Worm (Caenorhabditis elegans) whole organism, L4 larva: Measurements from ENCODE around the gene Y116A8C.24.
A peak's percentile ranks its signal among the peaks of the same experiment; 100 is the strongest.

Source experiments
- F37D6.2 ChIP-seq: sonication (generic microtip); optimal IDR thresholded peaks from 2 replicates; lab custom pipeline; 2016; ENCODE audit warnings: mild to moderate bottlenecking, missing genetic modification characterization, missing compliant biosample characterization
- F44E2.7 ChIP-seq: fragments of 200-800 bp; sonication (Bioruptor generic); IDR thresholded peaks from 2 replicates; pipeline ENCODE4 v2.1.2; 2022; ENCODE audit warnings: missing genetic modification characterization, missing compliant biosample characterization
- F49E8.2 ChIP-seq: sonication (generic microtip); optimal IDR thresholded peaks from 2 replicates; lab custom pipeline; 2016; ENCODE audit warnings: missing compliant biosample characterization, mild to moderate bottlenecking, missing genetic modification characterization, borderline replicate concordance
- T20F7.1 ChIP-seq: fragments of 200-800 bp; sonication (Bioruptor generic); optimal IDR thresholded peaks from 2 replicates; lab custom pipeline; 2018; ENCODE audit warnings: mild to moderate bottlenecking, missing genetic modification characterization, missing compliant biosample characterization
- Y48G9A.11 ChIP-seq: fragments of 200-800 bp; sonication (Bioruptor generic); IDR thresholded peaks from 2 replicates; pipeline ENCODE4 v1.3.6; 2022; ENCODE audit warnings: missing genetic modification reagents, missing genetic modification characterization, missing compliant biosample characterization
- ZK337.2 ChIP-seq: fragments of 200-800 bp; sonication (Bioruptor generic); IDR thresholded peaks from 2 replicates; pipeline ENCODE4 v1.3.6; 2022; ENCODE audit warnings: missing genetic modification reagents, missing genetic modification characterization, missing compliant biosample characterization
- ceh-20 ChIP-seq: fragments of 200-800 bp; sonication (Bioruptor generic); IDR thresholded peaks from 2 replicates; pipeline ENCODE4 v1.3.6; 2022; ENCODE audit warnings: missing genetic modification reagents, missing genetic modification characterization, missing compliant biosample characterization
- ceh-44 ChIP-seq: fragments of 200-800 bp; sonication (Bioruptor generic); IDR thresholded peaks from 2 replicates; pipeline ENCODE4 v1.3.6; 2022; ENCODE audit warnings: missing genetic modification reagents, missing genetic modification characterization, missing compliant biosample characterization
- ces-1 ChIP-seq: fragments of 150-350 bp; sonication (generic microtip); optimal IDR thresholded peaks from 4 replicates; lab custom pipeline; 2014; ENCODE audit warnings: missing biosample characterization, missing genetic modification reagents, missing genetic modification characterization
- ctbp-1 ChIP-seq: fragments of 200-800 bp; sonication (Bioruptor generic); IDR thresholded peaks from 2 replicates; pipeline ENCODE4 v1.3.6; 2022; ENCODE audit warnings: missing genetic modification reagents, missing genetic modification characterization, missing compliant biosample characterization
- daf-16 ChIP-seq, 3 experiments: sonication (generic microtip); optimal IDR thresholded peaks; 2 replicates each; lab custom pipeline; 2016 to 2017; ENCODE audit warnings: missing genetic modification characterization in 3 of 3, missing genetic modification reagents in 3 of 3, mild to moderate bottlenecking in 2 of 3, missing compliant biosample characterization in 2 of 3, missing biosample characterization in 1 of 3, moderate library complexity in 1 of 3
- daf-19 ChIP-seq: fragments of 200-800 bp; sonication (Bioruptor generic); conservative IDR thresholded peaks from 2 replicates; pipeline ENCODE4 v1.3.6; 2022; ENCODE audit warnings: missing genetic modification characterization, missing compliant biosample characterization
- daf-8 ChIP-seq: fragments of 200-800 bp; sonication (Bioruptor generic); IDR thresholded peaks from 2 replicates; pipeline ENCODE4 v1.3.6; 2022; ENCODE audit warnings: missing genetic modification characterization, missing compliant biosample characterization
- dmd-6 ChIP-seq: fragments of 200-800 bp; sonication (Bioruptor generic); IDR thresholded peaks from 2 replicates; pipeline ENCODE4 v1.3.6; 2022; ENCODE audit warnings: missing genetic modification reagents, missing genetic modification characterization, missing compliant biosample characterization
- dmd-8 ChIP-seq: fragments of 200-800 bp; sonication (Bioruptor generic); IDR thresholded peaks from 2 replicates; pipeline ENCODE4 v1.3.6; 2022; ENCODE audit warnings: missing genetic modification characterization, missing compliant biosample characterization
- dmd-9 ChIP-seq: fragments of 200-800 bp; sonication (Bioruptor generic); IDR thresholded peaks from 2 replicates; pipeline ENCODE4 v1.3.6; 2022; ENCODE audit warnings: missing genetic modification reagents, missing genetic modification characterization, missing compliant biosample characterization
- duxl-1 ChIP-seq: sonication (generic microtip); optimal IDR thresholded peaks from 2 replicates; lab custom pipeline; 2016; ENCODE audit warnings: mild to moderate bottlenecking, missing genetic modification characterization, moderate library complexity, missing compliant biosample characterization; ENCODE audit not compliant: poor library complexity
- dve-1 ChIP-seq: sonication (generic microtip); optimal IDR thresholded peaks from 2 replicates; lab custom pipeline; 2017; ENCODE audit warnings: antibody characterized with exemption, mild to moderate bottlenecking, missing genetic modification characterization, missing compliant biosample characterization; ENCODE audit not compliant: insufficient read depth
- gei-8 ChIP-seq: fragments of 200-800 bp; sonication (Bioruptor generic); optimal IDR thresholded peaks from 2 replicates; lab custom pipeline; 2018; ENCODE audit warnings: mild to moderate bottlenecking, missing genetic modification characterization, missing compliant biosample characterization
- hif-1 ChIP-seq, 2 experiments: sonication (generic microtip); optimal IDR thresholded peaks; 2 replicates each; lab custom pipeline; 2016 to 2017; ENCODE audit warnings: missing compliant biosample characterization in 2 of 2, missing genetic modification characterization in 2 of 2, missing genetic modification reagents in 2 of 2, missing genotype in 2 of 2, mild to moderate bottlenecking in 1 of 2
- hlh-30 ChIP-seq: sonication (generic microtip); optimal IDR thresholded peaks from 2 replicates; lab custom pipeline; 2017; ENCODE audit warnings: antibody characterized with exemption, mild to moderate bottlenecking, missing genetic modification characterization, missing compliant biosample characterization; ENCODE audit not compliant: insufficient read depth
- lin-15B ChIP-seq: fragments of 150-350 bp; sonication (generic microtip); optimal IDR thresholded peaks from 3 replicates; lab custom pipeline; 2014; ENCODE audit warnings: missing biosample characterization, missing genetic modification characterization
- lin-38 ChIP-seq: fragments of 200-800 bp; sonication (Bioruptor generic); IDR thresholded peaks from 2 replicates; pipeline ENCODE4 v1.3.6; 2022; ENCODE audit warnings: missing genetic modification reagents, missing genetic modification characterization, missing compliant biosample characterization
- lir-3 ChIP-seq: sonication (generic microtip); optimal IDR thresholded peaks from 2 replicates; lab custom pipeline; 2016; ENCODE audit warnings: mild to moderate bottlenecking, missing genetic modification characterization, missing compliant biosample characterization
- madf-9 ChIP-seq: fragments of 200-800 bp; sonication (Bioruptor generic); conservative IDR thresholded peaks from 2 replicates; pipeline ENCODE4 v1.3.6; 2022; ENCODE audit warnings: missing genetic modification reagents, missing genetic modification characterization, missing compliant biosample characterization
- mdl-1 ChIP-seq, 2 experiments: fragments of 150-350 bp in 1 of 2; sonication (generic microtip) in 1 of 2; optimal IDR thresholded peaks; 2 replicates each; lab custom pipeline; 2014 to 2017; ENCODE audit warnings: missing biosample characterization in 2 of 2, missing genetic modification characterization in 2 of 2
- mep-1 ChIP-seq: fragments of 150-350 bp; sonication (generic microtip); optimal IDR thresholded peaks from 3 replicates; lab custom pipeline; 2014; ENCODE audit warnings: missing biosample characterization, missing genetic modification characterization
- mes-2 ChIP-seq: sonication (generic microtip); optimal IDR thresholded peaks from 2 replicates; lab custom pipeline; 2016; ENCODE audit warnings: missing genotype, mild to moderate bottlenecking, missing genetic modification characterization, missing compliant biosample characterization; ENCODE audit not compliant: poor library complexity, severe bottlenecking
- mxl-2 ChIP-seq: fragments of 200-800 bp; sonication (Bioruptor generic); conservative IDR thresholded peaks from 2 replicates; pipeline ENCODE4 v1.3.6; 2022; ENCODE audit warnings: missing genetic modification reagents, missing genetic modification characterization, missing compliant biosample characterization
- mxl-3 ChIP-seq: fragments of 200-800 bp; sonication (Bioruptor generic); optimal IDR thresholded peaks from 2 replicates; lab custom pipeline; 2018; ENCODE audit warnings: mild to moderate bottlenecking, missing genetic modification characterization, missing compliant biosample characterization
- nhr-28 ChIP-seq: fragments of 150-350 bp; optimal IDR thresholded peaks from 2 replicates; lab custom pipeline; 2014; ENCODE audit warnings: missing biosample characterization, missing genetic modification characterization
- nhr-76 ChIP-seq: fragments of 150-350 bp; optimal IDR thresholded peaks from 2 replicates; lab custom pipeline; 2014; ENCODE audit warnings: missing biosample characterization, missing genetic modification characterization
- php-3 ChIP-seq: fragments of 200-800 bp; sonication (Bioruptor generic); IDR thresholded peaks from 2 replicates; pipeline ENCODE4 v1.3.6; 2022; ENCODE audit warnings: missing genetic modification reagents, missing genetic modification characterization, missing compliant biosample characterization
- rbr-2 ChIP-seq: sonication (generic microtip); optimal IDR thresholded peaks from 2 replicates; lab custom pipeline; 2016; ENCODE audit warnings: missing genotype, missing genetic modification characterization, missing compliant biosample characterization
- sdz-12 ChIP-seq: fragments of 200-800 bp; sonication (Bioruptor generic); optimal IDR thresholded peaks from 2 replicates; lab custom pipeline; 2018; ENCODE audit warnings: mild to moderate bottlenecking, missing genetic modification characterization, missing compliant biosample characterization
- spr-1 ChIP-seq: sonication (generic microtip); optimal IDR thresholded peaks from 2 replicates; lab custom pipeline; 2016; ENCODE audit warnings: mild to moderate bottlenecking, missing genetic modification characterization, missing compliant biosample characterization
- spr-3 ChIP-seq: fragments of 200-800 bp; sonication (Bioruptor generic); optimal IDR thresholded peaks from 2 replicates; lab custom pipeline; 2018; ENCODE audit warnings: mild to moderate bottlenecking, missing genetic modification characterization, missing compliant biosample characterization
- zip-11 ChIP-seq: fragments of 200-800 bp; sonication (Bioruptor generic); IDR thresholded peaks from 2 replicates; pipeline ENCODE4 v1.3.6; 2022; ENCODE audit warnings: missing genetic modification characterization, missing compliant biosample characterization

Gene Y116A8C.24

DNA sequence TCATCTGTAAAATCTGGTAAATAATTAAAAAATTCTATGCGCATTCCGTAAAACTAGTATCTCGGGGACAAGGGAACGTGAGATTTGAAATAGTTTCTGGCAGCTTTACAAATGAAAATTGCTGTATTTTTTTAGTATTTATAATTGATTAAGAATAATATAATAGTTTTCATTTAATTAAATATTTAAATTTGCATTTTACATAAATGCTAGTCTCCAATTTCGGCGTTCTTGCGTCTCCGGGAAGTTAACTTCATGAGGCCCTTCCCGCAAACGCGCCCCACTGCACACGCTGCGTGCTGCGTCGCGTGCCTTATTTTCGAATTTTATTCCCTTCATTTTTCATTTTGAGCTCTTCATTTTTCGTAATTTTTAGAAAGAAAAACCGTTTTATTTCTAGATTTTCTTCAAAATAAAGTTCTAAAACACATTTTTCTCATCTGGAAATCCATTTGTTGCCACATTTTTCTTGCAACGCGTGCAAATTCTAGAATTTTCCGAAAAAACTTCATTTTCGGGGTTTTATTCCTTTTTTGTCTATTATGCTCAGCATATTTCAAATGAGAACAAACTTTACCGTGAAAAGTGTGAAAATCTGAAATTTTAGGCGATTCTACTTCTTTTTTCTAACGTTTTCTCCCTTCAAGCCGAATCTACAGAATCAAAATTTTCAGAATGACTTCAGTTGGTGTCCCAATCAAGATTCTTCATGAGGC lies 16.9 kb upstream of the Y116A8C.24 start, which contains the start of the genes snx-13 and snr-1 (continued):
- TF ChIP-seq mep-1 (peak; percentile 82), daf-19 (GFP tag; lab: Robert Waterston, UW) (no peak), mxl-3 (GFP tag; lab: Kevin White, UChicago) (no peak), F37D6.2 (tag; lab: Kevin White, UChicago) (peak; percentile 69), gei-8 (no peak), mxl-2 (GFP tag; lab: Robert Waterston, UW) (no peak), zip-11 (no peak), nhr-28 (tag; lab: Kevin White, UChicago) (peak; percentile 44), ZK337.2 (GFP tag; lab: Robert Waterston, UW) (peak; percentile 74; the same call in 1 of the 2 replicates), mdl-1 (tag; optimal IDR thresholded peaks at IDR 0.05; lab: Kevin White, UChicago) (peak in 1 of 2 experiments; percentile 65), madf-9 (peak; percentile 76; the same call in 1 of the 2 replicates), F49E8.2 (tag; lab: Kevin White, UChicago) (peak; percentile 3), nhr-76 (tag; lab: Kevin White, UChicago) (no peak), spr-1 (tag; lab: Kevin White, UChicago) (peak; percentile 40), dmd-6 (GFP tag; lab: Robert Waterston, UW) (peak; percentile 49), mes-2 (tag; lab: Kevin White, UChicago) (peak; percentile 96), ceh-44 (peak; percentile 84), rbr-2 (tag; lab: Kevin White, UChicago) (peak; percentile 70), T20F7.1 (GFP tag; lab: Kevin White, UChicago) (peak; percentile 78), sdz-12 (peak; percentile 89), F44E2.7 (GFP tag; lab: Robert Waterston, UW) (no peak), lin-38 (GFP tag; lab: Robert Waterston, UW) (peak; percentile 98), dmd-8 (GFP tag; lab: Robert Waterston, UW) (no peak), php-3 (GFP tag; lab: Robert Waterston, UW) (no peak), lir-3 (peak; percentile 58), spr-3 (GFP tag; lab: Kevin White, UChicago) (no peak), Y48G9A.11 (peak; percentile 64), lin-15B (tag; lab: Kevin White, UChicago) (no peak), ces-1 (GFP tag; lab: Kevin White, UChicago) (no peak), duxl-1 (tag; lab: Kevin White, UChicago) (no peak), daf-16 (GFP tag; optimal IDR thresholded peaks at IDR 0.05; lab: Kevin White, UChicago) (peak in 1 of 2 experiments; percentile 30), daf-16 (tag; optimal IDR thresholded peaks at IDR 0.05; lab: Kevin White, UChicago) (peak; percentile 39), hif-1 (tag; optimal IDR thresholded peaks at IDR 0.05; lab: Kevin White, UChicago) (peak in 1 of 2 experiments; percentile 95), daf-8 (no peak), ctbp-1 (GFP tag; lab: Robert Waterston, UW) (no peak; the same call in 1 of the 2 replicates), dve-1 (tag; lab: Kevin White, UChicago) (peak; percentile 48), dmd-9 (GFP tag; lab: Robert Waterston, UW) (peak; percentile 80), hlh-30 (tag; lab: Kevin White, UChicago) (peak; percentile 64), ceh-20 (GFP tag; lab: Robert Waterston, UW) (no peak)
